Fruit fly (Drosophila melanogaster) whole organism, pupa: ENCODE measurements around the gene gt.
A peak's percentile ranks its signal among the peaks of the same experiment; 100 is the strongest.

ENCODE experiments used
- CG12605 ChIP-seq: fragments of 200-800 bp; sonication (Bioruptor generic); IDR thresholded peaks from 2 replicates; pipeline ENCODE4 v1.3.6; 2022; ENCODE audit warnings: missing biosample characterization, missing genetic modification characterization
- CG13204 ChIP-seq: fragments of 200-800 bp; sonication (Bioruptor generic); optimal IDR thresholded peaks from 2 replicates; lab custom pipeline; 2018; ENCODE audit warnings: missing biosample characterization, mild to moderate bottlenecking, missing genetic modification characterization, moderate library complexity
- CG17806 ChIP-seq: fragments of 200-800 bp; sonication (Bioruptor generic); optimal IDR thresholded peaks from 2 replicates; lab custom pipeline; 2018; ENCODE audit warnings: missing biosample characterization, mild to moderate bottlenecking, missing genetic modification characterization, moderate library complexity
- CG34367 ChIP-seq: fragments of 200-800 bp; sonication (Bioruptor generic); optimal IDR thresholded peaks from 2 replicates; lab custom pipeline; 2018; ENCODE audit warnings: missing biosample characterization, mild to moderate bottlenecking, missing genetic modification characterization
- CG8159 ChIP-seq: fragments of 200-800 bp; sonication (Bioruptor generic); optimal IDR thresholded peaks from 3 replicates; lab custom pipeline; 2018; ENCODE audit warnings: missing biosample characterization, mild to moderate bottlenecking, missing genetic modification characterization, moderate library complexity
- CG8301 ChIP-seq: fragments of 200-800 bp; sonication (Bioruptor generic); optimal IDR thresholded peaks from 2 replicates; lab custom pipeline; 2018; ENCODE audit warnings: missing biosample characterization, mild to moderate bottlenecking, missing genetic modification characterization
- EcR ChIP-seq: fragments of 200-800 bp; sonication (Bioruptor generic); optimal IDR thresholded peaks from 3 replicates; lab custom pipeline; 2019; ENCODE audit warnings: missing biosample characterization, missing genetic modification characterization, mild to moderate bottlenecking, moderate library complexity, missing genetic modification reagents
- Ets98B ChIP-seq: fragments of 200-800 bp; sonication (Bioruptor generic); IDR thresholded peaks from 2 replicates; pipeline ENCODE4 v1.3.6; 2022; ENCODE audit warnings: missing biosample characterization, missing genetic modification characterization
- Pif1A ChIP-seq: fragments of 200-800 bp; sonication (Bioruptor generic); optimal IDR thresholded peaks from 3 replicates; lab custom pipeline; 2016; ENCODE audit warnings: missing biosample characterization, missing genetic modification characterization
- gl ChIP-seq: fragments of 200-800 bp; sonication (Bioruptor generic); optimal IDR thresholded peaks from 2 replicates; lab custom pipeline; 2018; ENCODE audit warnings: missing biosample characterization, mild to moderate bottlenecking, missing genetic modification characterization
- rn ChIP-seq: fragments of 200-800 bp; sonication (Bioruptor generic); IDR thresholded peaks from 2 replicates; pipeline ENCODE4 v1.3.6; 2022; ENCODE audit warnings: missing biosample characterization, missing genetic modification characterization

- TF ChIP-seq CG34367 (tag; lab: Kevin White, UChicago), result no peak
- no peak; the same call in 1 of the 2 replicates for TF ChIP-seq Ets98B (GFP tag; lab: Robert Waterston, UW)
- peak; percentile 48; the same call in 1 of the 2 replicates for TF ChIP-seq CG12605
- TF ChIP-seq CG17806 (tag; lab: Kevin White, UChicago), result no peak
- peak; percentile 19 for TF ChIP-seq Pif1A (GFP tag; lab: Kevin White, UChicago)
- TF ChIP-seq EcR (GFP tag; lab: Kevin White, UChicago), result no peak
- no peak for TF ChIP-seq CG13204 (GFP tag; lab: Kevin White, UChicago)
- TF ChIP-seq CG8159, result no peak
- TF ChIP-seq gl, result no peak
- no peak for TF ChIP-seq rn (GFP tag; lab: Robert Waterston, UW)
- no peak for TF ChIP-seq CG8301 (tag; lab: Kevin White, UChicago)
These were observed 41.2 kb upstream of the gt start, which contains the start of gene boi for dm6 chrX:2469843-2470442.
